Worm (Caenorhabditis elegans) whole organism, late embryonic: ENCODE results near the gene T08A9.13.

Experiments used
- C08G9.2 ChIP-seq: sonication (generic microtip); optimal IDR thresholded peaks from 2 replicates; lab custom pipeline; 2016; ENCODE audit warnings: mild to moderate bottlenecking, missing genetic modification characterization, moderate library complexity, missing compliant biosample characterization
- F13H6.1 ChIP-seq: sonication (generic microtip); optimal IDR thresholded peaks from 2 replicates; lab custom pipeline; 2016; ENCODE audit warnings: missing genetic modification characterization, missing compliant biosample characterization
- T23F11.4 ChIP-seq: fragments of 200-800 bp; sonication (Bioruptor generic); optimal IDR thresholded peaks from 2 replicates; lab custom pipeline; 2018; ENCODE audit warnings: mild to moderate bottlenecking, missing genetic modification characterization, missing compliant biosample characterization
- Y22D7AL.16 ChIP-seq: sonication (generic microtip); optimal IDR thresholded peaks from 2 replicates; lab custom pipeline; 2016; ENCODE audit warnings: missing genetic modification characterization, missing compliant biosample characterization
- ahr-1 ChIP-seq: sonication (generic microtip); optimal IDR thresholded peaks from 2 replicates; lab custom pipeline; 2016; ENCODE audit warnings: missing genetic modification characterization, missing compliant biosample characterization
- ceh-19 ChIP-seq: fragments of 200-800 bp; sonication (Bioruptor generic); optimal IDR thresholded peaks from 2 replicates; lab custom pipeline; 2018; ENCODE audit warnings: mild to moderate bottlenecking, missing genetic modification characterization, missing compliant biosample characterization
- ceh-6 ChIP-seq: fragments of 200-800 bp; sonication (Bioruptor generic); optimal IDR thresholded peaks from 2 replicates; lab custom pipeline; 2018; ENCODE audit warnings: mild to moderate bottlenecking, missing genetic modification characterization, missing compliant biosample characterization
- ceh-9 ChIP-seq: sonication (generic microtip); optimal IDR thresholded peaks from 2 replicates; lab custom pipeline; 2016; ENCODE audit warnings: mild to moderate bottlenecking, missing genetic modification characterization, inconsistent platforms, missing compliant biosample characterization
- dmd-4 ChIP-seq: sonication (generic microtip); optimal IDR thresholded peaks from 2 replicates; lab custom pipeline; 2016; ENCODE audit warnings: borderline replicate concordance, missing genetic modification characterization, missing compliant biosample characterization
- ets-4 ChIP-seq: sonication (generic microtip); optimal IDR thresholded peaks from 2 replicates; lab custom pipeline; 2016; ENCODE audit warnings: missing genetic modification characterization, missing compliant biosample characterization
- eyg-1 ChIP-seq: sonication (generic microtip); optimal IDR thresholded peaks from 2 replicates; lab custom pipeline; 2016; ENCODE audit warnings: missing genotype, missing genetic modification characterization, missing compliant biosample characterization
- hlh-8 ChIP-seq: sonication (generic microtip); optimal IDR thresholded peaks from 2 replicates; lab custom pipeline; 2016; ENCODE audit warnings: missing genotype, missing genetic modification characterization, missing compliant biosample characterization
- lin-11 ChIP-seq: fragments of 200-800 bp; sonication (Bioruptor generic); optimal IDR thresholded peaks from 2 replicates; lab custom pipeline; 2018; ENCODE audit warnings: mild to moderate bottlenecking, missing genetic modification characterization, missing compliant biosample characterization
- mec-3 ChIP-seq: sonication (generic microtip); optimal IDR thresholded peaks from 2 replicates; lab custom pipeline; 2016; ENCODE audit warnings: borderline replicate concordance, missing genetic modification characterization, missing compliant biosample characterization
- odd-2 ChIP-seq: sonication (generic microtip); optimal IDR thresholded peaks from 2 replicates; lab custom pipeline; 2017; ENCODE audit warnings: antibody characterized with exemption, mild to moderate bottlenecking, missing genetic modification characterization, missing compliant biosample characterization
- pat-9 ChIP-seq: fragments of 200-800 bp; sonication (Bioruptor generic); optimal IDR thresholded peaks from 2 replicates; lab custom pipeline; 2018; ENCODE audit warnings: mild to moderate bottlenecking, missing genetic modification characterization, moderate library complexity, missing compliant biosample characterization
- pha-4 ChIP-seq: fragments of 150-350 bp; optimal IDR thresholded peaks from 2 replicates; lab custom pipeline; 2018; ENCODE audit warnings: missing biosample characterization, missing genetic modification reagents, missing genetic modification characterization
- pqm-1 ChIP-seq: sonication (generic microtip); optimal IDR thresholded peaks from 2 replicates; lab custom pipeline; 2016; ENCODE audit warnings: missing genetic modification characterization, missing compliant biosample characterization
- rnt-1 ChIP-seq: sonication (generic microtip); optimal IDR thresholded peaks from 2 replicates; lab custom pipeline; 2016; ENCODE audit warnings: missing genetic modification characterization, missing compliant biosample characterization
- sdc-2 ChIP-seq: sonication (generic microtip); optimal IDR thresholded peaks from 2 replicates; lab custom pipeline; 2016; ENCODE audit warnings: missing genotype, missing genetic modification characterization, missing compliant biosample characterization
- sox-4 ChIP-seq: sonication (generic microtip); optimal IDR thresholded peaks from 2 replicates; lab custom pipeline; 2017; ENCODE audit warnings: mild to moderate bottlenecking, missing genetic modification characterization, inconsistent platforms, missing compliant biosample characterization
- tbx-7 ChIP-seq: sonication (generic microtip); optimal IDR thresholded peaks from 2 replicates; lab custom pipeline; 2016; ENCODE audit warnings: missing genotype, missing genetic modification characterization, missing compliant biosample characterization
- unc-55 ChIP-seq: sonication (generic microtip); optimal IDR thresholded peaks from 2 replicates; lab custom pipeline; 2017; ENCODE audit warnings: missing biosample characterization, missing genetic modification reagents, missing genetic modification characterization
- ztf-16 ChIP-seq: sonication (generic microtip); optimal IDR thresholded peaks from 2 replicates; lab custom pipeline; 2017; ENCODE audit warnings: missing genetic modification characterization, missing compliant biosample characterization

Gene T08A9.13

ce11 chrX:7278095-7278494 lies 44.1 kb downstream of the T08A9.13 start:
- TF ChIP-seq lin-11 (tag; lab: Kevin White, UChicago) (no peak), eyg-1 (tag; lab: Kevin White, UChicago) (no peak), C08G9.2 (tag; lab: Kevin White, UChicago) (no peak), Y22D7AL.16 (tag; lab: Kevin White, UChicago) (no peak), sdc-2 (no peak), unc-55 (no peak)

DNA sequence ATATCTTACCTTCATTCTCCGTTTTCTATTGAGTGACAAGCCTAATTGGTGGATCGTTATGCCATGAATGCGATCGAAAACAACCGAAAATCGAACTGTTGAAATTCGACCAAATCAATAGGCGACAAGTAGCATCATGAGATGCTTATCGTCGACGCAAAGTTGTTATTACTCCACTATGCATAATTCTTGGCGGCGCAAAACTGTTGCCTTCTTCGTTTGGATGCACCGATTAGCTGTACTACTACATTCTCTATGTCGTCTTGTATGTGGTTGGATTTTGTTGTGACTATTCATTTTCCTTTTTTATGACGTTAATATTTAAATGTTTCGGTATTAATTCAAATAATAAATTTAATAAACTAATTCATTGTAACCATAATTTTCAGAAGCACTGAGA lies 50.3 kb downstream of the T08A9.13 start, which contains the start of gene F46H5.11:
F46H5.11 (minus strand) TSS at position 101 of the 400 bp plus-strand sequence.
- TF ChIP-seq tbx-7 (no peak), pha-4 (tag; lab: Kevin White, UChicago) (no peak), T23F11.4 (GFP tag; lab: Kevin White, UChicago) (no peak), ets-4 (tag; lab: Kevin White, UChicago) (no peak), F13H6.1 (no peak), ahr-1 (tag; lab: Kevin White, UChicago) (no peak), ceh-19 (no peak), ztf-16 (tag; lab: Kevin White, UChicago) (no peak), rnt-1 (tag; lab: Kevin White, UChicago) (no peak), pat-9 (tag; lab: Kevin White, UChicago) (no peak), dmd-4 (tag; lab: Kevin White, UChicago) (no peak), pqm-1 (tag; lab: Kevin White, UChicago) (no peak), sox-4 (tag; lab: Kevin White, UChicago) (no peak), mec-3 (tag; lab: Kevin White, UChicago) (no peak), odd-2 (tag; lab: Kevin White, UChicago) (no peak), ceh-9 (tag; lab: Kevin White, UChicago) (no peak), sdc-2 (no peak), hlh-8 (tag; lab: Kevin White, UChicago) (no peak), ceh-6 (GFP tag; lab: Kevin White, UChicago) (no peak)
